Fruit fly (Drosophila melanogaster): ENCODE measurements around the gene CG11050.

CG11050 gene

DNA sequence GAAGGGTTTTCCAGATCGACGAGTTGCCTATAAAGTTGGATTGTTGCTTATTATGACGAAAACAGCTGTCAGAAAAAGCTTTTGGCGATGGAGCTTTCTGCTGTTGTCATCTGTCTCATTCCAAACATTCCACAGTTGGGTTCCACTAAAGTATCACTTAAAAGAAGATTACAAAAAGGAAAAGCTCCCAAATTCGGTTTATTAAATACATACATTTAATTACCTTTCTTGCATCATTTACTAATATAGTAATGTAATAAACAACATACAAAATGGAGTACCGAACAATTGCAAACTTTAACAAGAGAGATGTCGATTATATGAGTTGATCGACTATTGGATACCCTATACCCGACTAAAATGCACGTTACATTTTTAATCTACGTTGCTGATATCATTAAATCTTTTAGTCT is 45.5 kb downstream of the CG11050 start, which contains the start of gene CG31633:
TSS of gene CG31633 (minus strand) at position 58 of the 413 bp plus-strand sequence.
- no peak for TF ChIP-seq kay (GFP tag; ENCODE audit: borderline replicate concordance)
- no peak for TF ChIP-seq CG12768 (GFP tag; optimal IDR thresholded peaks at IDR 0.05)
- TF ChIP-seq pad (GFP tag; optimal IDR thresholded peaks at IDR 0.05), result no peak
- no peak for TF ChIP-seq CG14711 (tag; optimal IDR thresholded peaks at IDR 0.05)
- no peak for TF ChIP-seq Hr96 (GFP tag; optimal IDR thresholded peaks at IDR 0.05)
- TF ChIP-seq toe (GFP tag; optimal IDR thresholded peaks at IDR 0.05), result no peak
- TF ChIP-seq cic (GFP tag; optimal IDR thresholded peaks at IDR 0.05), result no peak
- no peak for TF ChIP-seq cnc (optimal IDR thresholded peaks at IDR 0.05)
- no peak for TF ChIP-seq CG7101 (tag; optimal IDR thresholded peaks at IDR 0.05)
- TF ChIP-seq tj (GFP tag; optimal IDR thresholded peaks at IDR 0.05), result no peak
- TF ChIP-seq CG11617 (GFP tag; optimal IDR thresholded peaks at IDR 0.05), result no peak

DNA sequence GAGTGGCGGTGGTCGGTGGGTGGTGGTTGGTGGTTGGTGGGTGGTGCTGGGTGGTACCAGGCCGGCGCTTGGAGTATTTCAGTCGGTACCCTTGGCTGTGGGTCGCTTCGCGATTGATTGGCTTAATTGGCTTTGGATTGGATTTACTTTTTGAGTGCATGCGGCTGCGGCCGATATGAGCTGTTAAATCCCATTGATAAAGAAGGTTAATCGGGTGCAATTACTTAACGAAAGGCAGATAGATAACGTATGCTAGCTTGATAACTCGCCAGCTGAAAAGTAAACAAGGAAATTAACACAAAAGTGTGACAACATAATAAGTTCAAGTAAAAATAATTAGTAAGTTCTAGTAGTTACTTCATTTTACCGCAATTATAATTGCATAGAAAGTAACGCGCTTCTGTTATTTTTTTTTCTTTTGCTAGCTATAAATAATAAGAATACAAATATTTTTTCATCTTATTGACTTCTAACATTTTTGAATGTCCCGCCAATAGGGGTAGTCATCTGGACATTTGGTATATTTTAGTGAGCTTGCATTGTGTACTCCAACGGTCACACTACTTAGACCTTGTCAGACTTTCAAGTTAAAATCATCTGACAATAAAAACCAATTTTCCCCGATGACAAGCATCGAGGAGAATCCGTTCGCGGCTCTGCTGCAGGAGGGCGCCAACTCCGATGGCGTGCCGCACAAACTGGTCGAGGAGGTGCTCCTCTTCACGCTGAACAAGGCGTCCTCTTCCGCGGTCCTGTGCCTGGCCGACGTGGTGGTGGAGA is 47.3 kb downstream of the CG11050 start, which contains the start of the genes CG31636 and Ube4A:
TSS of gene CG31636 (minus strand) at position 184 of the 780 bp plus-strand sequence.
TSS of gene Ube4A (plus strand) at position 549 of the 780 bp plus-strand sequence.
- TF ChIP-seq cnc (optimal IDR thresholded peaks at IDR 0.05), result no peak
- TF ChIP-seq cic (GFP tag; optimal IDR thresholded peaks at IDR 0.05), result peak; percentile 8

DNA sequence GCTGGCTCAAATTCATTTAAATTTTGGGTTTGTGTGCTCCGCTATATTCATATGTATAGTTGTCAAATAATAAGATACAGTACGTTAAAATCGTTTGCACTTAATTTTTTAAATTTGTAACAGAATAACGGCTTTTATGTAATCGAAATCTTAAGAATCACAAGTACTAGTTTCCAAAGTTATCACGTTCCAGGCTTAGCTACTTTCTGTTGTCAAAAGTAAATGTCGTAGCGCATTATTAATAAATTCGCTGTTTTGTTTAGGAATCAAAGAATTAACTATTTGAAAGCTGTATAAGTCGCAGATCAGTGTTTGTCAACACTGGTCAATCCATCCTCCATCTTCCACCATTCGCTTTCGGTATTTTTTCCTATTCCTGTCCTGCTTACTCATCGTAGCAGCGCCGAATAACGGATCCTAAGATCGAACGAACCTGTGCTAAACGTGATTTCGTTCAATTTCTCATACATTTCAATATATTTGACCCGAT is 52.8 kb downstream of the CG11050 start, which contains the start of the genes CG13771, CG34310 and cup:
TSS of gene CG13771 (minus strand) at position 51 of the 490 bp plus-strand sequence.
TSS of gene CG34310 (plus strand) at position 103 of the 490 bp plus-strand sequence.
TSS of gene cup (plus strand) at position 103 of the 490 bp plus-strand sequence.
- TF ChIP-seq pad (GFP tag; optimal IDR thresholded peaks at IDR 0.05), result no peak
- TF ChIP-seq ovo (GFP tag; optimal IDR thresholded peaks at IDR 0.05), result peak; percentile 43

Measured in whole organism, adult.